Fruit fly (Drosophila melanogaster): Measurements from ENCODE around the gene pll.

Gene pll

dm6 chr3R:27238438-27239301 is 14.3 kb downstream of the pll start, which contains the start of the genes CG31064 and PolA2 (continued):
- TF ChIP-seq croc (GFP tag; conservative IDR thresholded peaks at IDR 0.05) (no peak), CG3847 (GFP tag; IDR thresholded peaks at IDR 0.05) (peak; percentile 51; the same call in 1 of the 2 replicates), crp (GFP tag; optimal IDR thresholded peaks at IDR 0.05) (peak; percentile 89 to 97), CG3995 (GFP tag; optimal IDR thresholded peaks at IDR 0.05) (peak; percentile 100), CG6689 (GFP tag; IDR thresholded peaks at IDR 0.05) (no peak), CG31388 (GFP tag; optimal IDR thresholded peaks at IDR 0.05) (no peak), CG13287 (GFP tag; IDR thresholded peaks at IDR 0.05; ENCODE audit: partially characterized antibody) (peak; percentile 88), CG10654 (GFP tag; optimal IDR thresholded peaks at IDR 0.05) (no peak), ewg (GFP tag; optimal IDR thresholded peaks at IDR 0.05) (peak; percentile 75), MESR4 (GFP tag; optimal IDR thresholded peaks at IDR 0.05) (peak; percentile 51), Hsf (GFP tag; optimal IDR thresholded peaks at IDR 0.05) (peak; percentile 3), Scr (GFP tag; IDR thresholded peaks at IDR 0.05; ENCODE audit: partially characterized antibody) (peak; percentile 74), sima (GFP tag; optimal IDR thresholded peaks at IDR 0.05) (no peak), tna (GFP tag; IDR thresholded peaks at IDR 0.05; ENCODE audit: partially characterized antibody) (peak; percentile 83), Ets97D (GFP tag; optimal IDR thresholded peaks at IDR 0.05) (peak; percentile 50), CG13424 (tag; optimal IDR thresholded peaks at IDR 0.05) (peak; percentile 6), CG10267 (tag; optimal IDR thresholded peaks at IDR 0.05) (peak; percentile 53), CG7963 (GFP tag; IDR thresholded peaks at IDR 0.05; ENCODE audit: partially characterized antibody) (peak; percentile 77), sens (GFP tag) (peak; percentile 72), CG7987 (GFP tag; optimal IDR thresholded peaks at IDR 0.05) (peak; percentile 11), inv (GFP tag; IDR thresholded peaks at IDR 0.05; ENCODE audit: partially characterized antibody) (peak; percentile 60; the same call in 1 of the 2 replicates), CrebB (tag; optimal IDR thresholded peaks at IDR 0.05) (peak; percentile 42), kni (GFP tag; optimal IDR thresholded peaks at IDR 0.05) (peak; percentile 26), bigmax (GFP tag; optimal IDR thresholded peaks at IDR 0.05) (no peak), ind (GFP tag; optimal IDR thresholded peaks at IDR 0.05) (no peak), Elba2 (GFP tag; optimal IDR thresholded peaks at IDR 0.05) (peak; percentile 0), Rfx (GFP tag; IDR thresholded peaks at IDR 0.05) (peak; percentile 58), CG34376 (GFP tag; optimal IDR thresholded peaks at IDR 0.05) (peak; percentile 6), zen2 (GFP tag; IDR thresholded peaks at IDR 0.05; ENCODE audit: partially characterized antibody) (peak; percentile 90), CG4707 (GFP tag; optimal IDR thresholded peaks at IDR 0.05) (peak; percentile 10), TFAM (GFP tag; optimal IDR thresholded peaks at IDR 0.05) (no peak), MBD-R2 (GFP tag; IDR thresholded peaks at IDR 0.05) (peak; percentile 96), unc-4 (GFP tag; IDR thresholded peaks at IDR 0.05; ENCODE audit: partially characterized antibody) (peak; percentile 72), Optix (GFP tag; IDR thresholded peaks at IDR 0.05) (0 out of 3 replicates have a peak, but pooled peaks have one; percentile 5), CG2116 (GFP tag; optimal IDR thresholded peaks at IDR 0.05) (peak; percentile 91), CG34422 (GFP tag; IDR thresholded peaks at IDR 0.05) (peak; percentile 69; the same call in 2 of the 3 replicates), kah (GFP tag; optimal IDR thresholded peaks at IDR 0.05) (peak; percentile 59), CG14860 (GFP tag; IDR thresholded peaks at IDR 0.05; ENCODE audit: partially characterized antibody) (peak; percentile 79; the same call in 2 of the 3 replicates), Sox100B (GFP tag; optimal IDR thresholded peaks at IDR 0.05) (no peak), pzg (GFP tag; optimal IDR thresholded peaks at IDR 0.05) (peak; percentile 95), CG4617 (GFP tag; optimal IDR thresholded peaks at IDR 0.05; ENCODE audit: borderline replicate concordance) (peak; percentile 35), CG4282 (GFP tag; optimal IDR thresholded peaks at IDR 0.05) (no peak), CG1529 (GFP tag; optimal IDR thresholded peaks at IDR 0.05) (no peak), pum (GFP tag; optimal IDR thresholded peaks at IDR 0.05) (peak; percentile 28), CG14014 (GFP tag; IDR thresholded peaks at IDR 0.05) (no peak), Hey (tag; optimal IDR thresholded peaks at IDR 0.05) (no peak), zen (tag; optimal IDR thresholded peaks at IDR 0.05) (peak; percentile 28)

Data from whole organism, embryonic.